Worm (Caenorhabditis elegans) whole organism, L2 larva: ENCODE results near the gene R10E12.2.

Source experiments
- ama-1 ChIP-seq: fragments of 150-350 bp; optimal IDR thresholded peaks from 2 replicates; lab custom pipeline; 2018; ENCODE audit warnings: inconsistent platforms
- egl-27 ChIP-seq: sonication (generic microtip); optimal IDR thresholded peaks from 3 replicates; lab custom pipeline; 2017; ENCODE audit warnings: missing biosample characterization, missing genetic modification reagents, missing genetic modification characterization
- gmeb-1 ChIP-seq: fragments of 150-350 bp; optimal IDR thresholded peaks from 2 replicates; lab custom pipeline; 2014; ENCODE audit warnings: missing biosample characterization, missing genetic modification characterization
- mab-5 ChIP-seq: fragments of 150-350 bp; optimal IDR thresholded peaks from 2 replicates; lab custom pipeline; 2014; ENCODE audit warnings: missing biosample characterization, missing genetic modification characterization
- nhr-12 ChIP-seq: fragments of 150-350 bp; optimal IDR thresholded peaks from 2 replicates; lab custom pipeline; 2014; ENCODE audit warnings: missing biosample characterization, missing genetic modification characterization
- snpc-4 ChIP-seq: fragments of 150-350 bp; optimal IDR thresholded peaks from 2 replicates; lab custom pipeline; 2014; ENCODE audit warnings: missing biosample characterization, missing genetic modification characterization
- unc-39 ChIP-seq: fragments of 150-350 bp; optimal IDR thresholded peaks from 2 replicates; lab custom pipeline; 2014; ENCODE audit warnings: missing biosample characterization, missing genetic modification characterization
- unc-62 ChIP-seq: fragments of 150-350 bp; optimal IDR thresholded peaks from 2 replicates; lab custom pipeline; 2014; ENCODE audit warnings: missing biosample characterization, missing genetic modification reagents, missing genetic modification characterization
- zag-1 ChIP-seq: fragments of 150-350 bp; optimal IDR thresholded peaks from 2 replicates; lab custom pipeline; 2014; ENCODE audit warnings: missing biosample characterization, missing genetic modification characterization
- ztf-4 ChIP-seq: fragments of 150-350 bp; optimal IDR thresholded peaks from 2 replicates; lab custom pipeline; 2014; ENCODE audit warnings: missing biosample characterization, missing genetic modification characterization

- no peak for TF ChIP-seq ama-1
- TF ChIP-seq unc-62 (GFP tag; lab: Kevin White, UChicago) = no peak
- no peak for TF ChIP-seq gmeb-1 (tag; lab: Kevin White, UChicago)
- TF ChIP-seq unc-39 (tag; lab: Kevin White, UChicago) = no peak
- no peak for TF ChIP-seq nhr-12 (tag; lab: Kevin White, UChicago)
- no peak for TF ChIP-seq zag-1 (tag; lab: Kevin White, UChicago)
- no peak for TF ChIP-seq mab-5 (tag; lab: Kevin White, UChicago)
- TF ChIP-seq ztf-4 (tag; lab: Kevin White, UChicago) = no peak
- TF ChIP-seq egl-27 (tag; lab: Kevin White, UChicago) = no peak
- no peak for TF ChIP-seq snpc-4 (tag; lab: Kevin White, UChicago)
Measured at ce11 chrIII:10000428-10000827, 26.8 kb upstream of the R10E12.2 start, which contains the start of gene C05B5.2.
